Worm (Caenorhabditis elegans) whole organism, mixed stage, embryonic: Measurements from ENCODE around the gene npp-18.

Source experiments
- elt-3 ChIP-seq: fragments of 150-350 bp; optimal IDR thresholded peaks from 2 replicates; lab custom pipeline; 2014; ENCODE audit warnings: missing biosample characterization, missing genetic modification characterization
- lsy-2 ChIP-seq: fragments of 150-350 bp; optimal IDR thresholded peaks from 2 replicates; lab custom pipeline; 2014; ENCODE audit warnings: missing biosample characterization, missing genetic modification characterization
- mab-5 ChIP-seq: fragments of 150-350 bp; optimal IDR thresholded peaks from 2 replicates; lab custom pipeline; 2014; ENCODE audit warnings: missing biosample characterization, missing genetic modification characterization
- mep-1 ChIP-seq: fragments of 150-350 bp; optimal IDR thresholded peaks from 2 replicates; lab custom pipeline; 2017; ENCODE audit warnings: missing biosample characterization, missing genetic modification reagents, missing genetic modification characterization, inconsistent platforms
- nhr-12 ChIP-seq: fragments of 150-350 bp; optimal IDR thresholded peaks from 2 replicates; lab custom pipeline; 2014; ENCODE audit warnings: missing biosample characterization, missing genetic modification characterization
- nhr-28 ChIP-seq: fragments of 150-350 bp; optimal IDR thresholded peaks from 2 replicates; lab custom pipeline; 2014; ENCODE audit warnings: missing biosample characterization, missing genetic modification characterization
- nhr-76 ChIP-seq: sonication (generic microtip); optimal IDR thresholded peaks from 2 replicates; lab custom pipeline; 2017; ENCODE audit warnings: missing biosample characterization, missing genetic modification characterization
- pha-4 ChIP-seq: fragments of 150-350 bp; optimal IDR thresholded peaks from 2 replicates; lab custom pipeline; 2018; ENCODE audit warnings: missing biosample characterization, missing genetic modification reagents, missing genetic modification characterization
- unc-62 ChIP-seq: fragments of 150-350 bp; optimal IDR thresholded peaks from 2 replicates; lab custom pipeline; 2014; ENCODE audit warnings: missing biosample characterization, missing genetic modification reagents, missing genetic modification characterization
- ztf-11 ChIP-seq: fragments of 150-350 bp; optimal IDR thresholded peaks from 2 replicates; lab custom pipeline; 2014; ENCODE audit warnings: missing biosample characterization, missing genetic modification characterization

ce11 chrIII:13313788-13314187 is 17.1 kb downstream of the npp-18 start, which contains the start of gene Y43F4B.10:
- TF ChIP-seq unc-62 (no peak), nhr-28 (tag; lab: Kevin White, UChicago) (no peak), pha-4 (tag; lab: Kevin White, UChicago) (no peak), nhr-12 (no peak), lsy-2 (tag; lab: Kevin White, UChicago) (peak; percentile 25), mab-5 (tag; lab: Kevin White, UChicago) (no peak), nhr-76 (tag; lab: Kevin White, UChicago) (no peak), elt-3 (tag; lab: Kevin White, UChicago) (no peak), mep-1 (tag; lab: Kevin White, UChicago) (peak; percentile 28), ztf-11 (tag; lab: Kevin White, UChicago) (no peak)
